Worm (Caenorhabditis elegans) whole organism, L2 larva: ENCODE data around the gene T16H12.2.

Experiments
- C34F6.9 ChIP-seq: fragments of 150-350 bp; optimal IDR thresholded peaks from 2 replicates; lab custom pipeline; 2014; ENCODE audit warnings: missing biosample characterization, missing genetic modification characterization
- F13H6.1 ChIP-seq: sonication (generic microtip); optimal IDR thresholded peaks from 2 replicates; lab custom pipeline; 2016; ENCODE audit warnings: missing genetic modification characterization, missing compliant biosample characterization
- Y55F3AM.14 ChIP-seq: fragments of 200-800 bp; sonication (Bioruptor generic); optimal IDR thresholded peaks from 2 replicates; lab custom pipeline; 2018; ENCODE audit warnings: mild to moderate bottlenecking, missing genetic modification characterization, missing compliant biosample characterization
- alr-1 ChIP-seq: fragments of 150-350 bp; optimal IDR thresholded peaks from 2 replicates; lab custom pipeline; 2014; ENCODE audit warnings: missing biosample characterization, missing genetic modification characterization
- aly-2 ChIP-seq: fragments of 150-350 bp; optimal IDR thresholded peaks from 2 replicates; lab custom pipeline; 2014; ENCODE audit warnings: missing biosample characterization, missing genetic modification characterization
- ama-1 ChIP-seq: fragments of 150-350 bp; optimal IDR thresholded peaks from 2 replicates; lab custom pipeline; 2018; ENCODE audit warnings: inconsistent platforms
- blmp-1 ChIP-seq: sonication (generic microtip); optimal IDR thresholded peaks from 2 replicates; lab custom pipeline; 2017; ENCODE audit warnings: missing genetic modification characterization, mild to moderate bottlenecking, missing compliant biosample characterization, antibody characterized with exemption, moderate library complexity; ENCODE audit not compliant: insufficient read depth
- ceh-16 ChIP-seq: fragments of 150-350 bp; optimal IDR thresholded peaks from 2 replicates; lab custom pipeline; 2014; ENCODE audit warnings: missing biosample characterization, missing genetic modification characterization
- ceh-82 ChIP-seq: fragments of 150-350 bp; optimal IDR thresholded peaks from 2 replicates; lab custom pipeline; 2014; ENCODE audit warnings: missing biosample characterization, missing genetic modification characterization
- crh-2 ChIP-seq: sonication (generic microtip); optimal IDR thresholded peaks from 2 replicates; lab custom pipeline; 2017; ENCODE audit warnings: missing biosample characterization, missing genetic modification characterization
- dmd-4 ChIP-seq: sonication (generic microtip); optimal IDR thresholded peaks from 2 replicates; lab custom pipeline; 2017; ENCODE audit warnings: missing biosample characterization, missing genetic modification characterization
- egl-27 ChIP-seq: sonication (generic microtip); optimal IDR thresholded peaks from 3 replicates; lab custom pipeline; 2017; ENCODE audit warnings: missing biosample characterization, missing genetic modification reagents, missing genetic modification characterization
- elt-3 ChIP-seq: sonication (generic microtip); optimal IDR thresholded peaks from 2 replicates; lab custom pipeline; 2017; ENCODE audit warnings: missing biosample characterization, missing genetic modification characterization
- fos-1 ChIP-seq: fragments of 150-350 bp; optimal IDR thresholded peaks from 2 replicates; lab custom pipeline; 2014; ENCODE audit warnings: missing biosample characterization, missing genetic modification characterization
- gmeb-1 ChIP-seq: fragments of 150-350 bp; optimal IDR thresholded peaks from 2 replicates; lab custom pipeline; 2014; ENCODE audit warnings: missing biosample characterization, missing genetic modification characterization
- lin-39 ChIP-seq: fragments of 150-350 bp; optimal IDR thresholded peaks from 2 replicates; lab custom pipeline; 2014; ENCODE audit warnings: missing biosample characterization, missing genetic modification reagents, missing genetic modification characterization
- lsy-2 ChIP-seq, 2 experiments: fragments of 150-350 bp in 1 of 2; sonication (generic microtip) in 1 of 2; optimal IDR thresholded peaks; 2 replicates each; lab custom pipeline; 2014 to 2017; ENCODE audit warnings: missing biosample characterization in 2 of 2, missing genetic modification characterization in 2 of 2
- mab-5 ChIP-seq: fragments of 150-350 bp; optimal IDR thresholded peaks from 2 replicates; lab custom pipeline; 2014; ENCODE audit warnings: missing biosample characterization, missing genetic modification characterization
- nhr-10 ChIP-seq: sonication (generic microtip); optimal IDR thresholded peaks from 2 replicates; lab custom pipeline; 2017; ENCODE audit warnings: missing biosample characterization, missing genetic modification characterization
- nhr-12 ChIP-seq: fragments of 150-350 bp; optimal IDR thresholded peaks from 2 replicates; lab custom pipeline; 2014; ENCODE audit warnings: missing biosample characterization, missing genetic modification characterization
- nhr-129 ChIP-seq: fragments of 150-350 bp; optimal IDR thresholded peaks from 2 replicates; lab custom pipeline; 2014; ENCODE audit warnings: missing biosample characterization, missing genetic modification characterization
- nhr-21 ChIP-seq: fragments of 150-350 bp; optimal IDR thresholded peaks from 2 replicates; lab custom pipeline; 2014; ENCODE audit warnings: missing biosample characterization, missing genetic modification characterization
- nhr-237 ChIP-seq: fragments of 150-350 bp; optimal IDR thresholded peaks from 2 replicates; lab custom pipeline; 2014; ENCODE audit warnings: missing biosample characterization, missing genetic modification characterization
- nhr-25 ChIP-seq: fragments of 150-350 bp; sonication (generic microtip); optimal IDR thresholded peaks from 3 replicates; lab custom pipeline; 2014; ENCODE audit warnings: missing biosample characterization, missing genetic modification characterization
- nhr-6 ChIP-seq: fragments of 150-350 bp; optimal IDR thresholded peaks from 2 replicates; lab custom pipeline; 2014; ENCODE audit warnings: missing biosample characterization, missing genetic modification characterization
- nhr-77 ChIP-seq: fragments of 150-350 bp; optimal IDR thresholded peaks from 2 replicates; lab custom pipeline; 2014; ENCODE audit warnings: missing biosample characterization, missing genetic modification characterization
- peb-1 ChIP-seq: fragments of 150-350 bp; optimal IDR thresholded peaks from 2 replicates; lab custom pipeline; 2014; ENCODE audit warnings: missing biosample characterization, missing genetic modification characterization
- sem-4 ChIP-seq: fragments of 150-350 bp; optimal IDR thresholded peaks from 2 replicates; lab custom pipeline; 2014; ENCODE audit warnings: missing biosample characterization, missing genetic modification reagents, missing genetic modification characterization
- sma-3 ChIP-seq: sonication (generic microtip); optimal IDR thresholded peaks from 2 replicates; lab custom pipeline; 2016; ENCODE audit warnings: missing genetic modification reagents, missing genetic modification characterization, missing compliant biosample characterization
- sma-9 ChIP-seq, 2 experiments: fragments of 150-350 bp in 1 of 2; sonication (generic microtip) in 1 of 2; optimal IDR thresholded peaks; 2 replicates each; lab custom pipeline; 2014 to 2016; ENCODE audit warnings: missing genetic modification characterization in 2 of 2, mild to moderate bottlenecking in 1 of 2, missing biosample characterization in 1 of 2, missing compliant biosample characterization in 1 of 2, missing genetic modification reagents in 1 of 2, moderate library complexity in 1 of 2
- snpc-4 ChIP-seq: fragments of 150-350 bp; optimal IDR thresholded peaks from 2 replicates; lab custom pipeline; 2014; ENCODE audit warnings: missing biosample characterization, missing genetic modification characterization
- unc-39 ChIP-seq: fragments of 150-350 bp; optimal IDR thresholded peaks from 2 replicates; lab custom pipeline; 2014; ENCODE audit warnings: missing biosample characterization, missing genetic modification characterization
- unc-55 ChIP-seq: fragments of 150-350 bp; sonication (generic microtip); optimal IDR thresholded peaks from 3 replicates; lab custom pipeline; 2014; ENCODE audit warnings: missing biosample characterization, missing genetic modification reagents, missing genetic modification characterization
- zag-1 ChIP-seq: fragments of 150-350 bp; optimal IDR thresholded peaks from 2 replicates; lab custom pipeline; 2014; ENCODE audit warnings: missing biosample characterization, missing genetic modification characterization
- ztf-1 ChIP-seq: fragments of 200-800 bp; sonication (Bioruptor generic); conservative IDR thresholded peaks from 2 replicates; pipeline ENCODE4 v1.3.6; 2022; ENCODE audit warnings: missing genetic modification characterization, missing compliant biosample characterization
- ztf-4 ChIP-seq: fragments of 150-350 bp; optimal IDR thresholded peaks from 2 replicates; lab custom pipeline; 2014; ENCODE audit warnings: missing biosample characterization, missing genetic modification characterization

The T16H12.2 gene

DNA sequence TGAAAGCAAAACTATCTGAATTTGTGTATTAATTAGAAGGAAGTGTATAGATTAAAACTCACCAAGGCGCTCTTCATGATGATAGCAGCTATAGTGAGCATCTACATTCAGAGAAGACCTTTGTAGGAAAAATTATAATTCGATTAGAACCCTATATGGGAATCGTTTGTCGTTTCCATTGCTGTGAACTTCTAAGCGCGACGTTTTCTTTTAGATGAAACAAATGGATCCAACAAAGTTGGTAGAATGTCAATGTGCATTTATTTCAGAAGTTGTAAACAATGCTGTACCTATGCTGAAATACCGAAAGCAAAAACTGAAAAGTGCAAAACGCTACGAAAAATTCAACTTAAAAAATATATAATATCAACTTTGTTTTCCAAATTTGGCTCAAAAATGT is 30.1 kb upstream of the T16H12.2 start, which contains the start of gene T16G12.10:
T16G12.10 (minus strand) TSS at position 101 of the 400 bp plus-strand sequence.
- TF ChIP-seq ceh-16 (tag; lab: Kevin White, UChicago) (no peak), egl-27 (tag; lab: Kevin White, UChicago) (no peak), nhr-129 (tag; lab: Kevin White, UChicago) (no peak), mab-5 (tag; lab: Kevin White, UChicago) (no peak), dmd-4 (tag; lab: Kevin White, UChicago) (no peak), nhr-77 (no peak), elt-3 (tag; lab: Kevin White, UChicago) (no peak), snpc-4 (tag; lab: Kevin White, UChicago) (no peak), zag-1 (tag; lab: Kevin White, UChicago) (no peak), fos-1 (tag; lab: Kevin White, UChicago) (no peak), ceh-82 (tag; lab: Kevin White, UChicago) (no peak), nhr-25 (tag; lab: Kevin White, UChicago) (no peak), C34F6.9 (no peak), lin-39 (tag; lab: Kevin White, UChicago) (no peak), F13H6.1 (tag; lab: Kevin White, UChicago) (no peak), alr-1 (tag; lab: Kevin White, UChicago) (no peak), lsy-2 (tag; optimal IDR thresholded peaks at IDR 0.05; lab: Kevin White, UChicago) (no peak), ama-1 (lab: Kevin White, UChicago) (no peak), blmp-1 (tag; lab: Kevin White, UChicago) (no peak)

DNA sequence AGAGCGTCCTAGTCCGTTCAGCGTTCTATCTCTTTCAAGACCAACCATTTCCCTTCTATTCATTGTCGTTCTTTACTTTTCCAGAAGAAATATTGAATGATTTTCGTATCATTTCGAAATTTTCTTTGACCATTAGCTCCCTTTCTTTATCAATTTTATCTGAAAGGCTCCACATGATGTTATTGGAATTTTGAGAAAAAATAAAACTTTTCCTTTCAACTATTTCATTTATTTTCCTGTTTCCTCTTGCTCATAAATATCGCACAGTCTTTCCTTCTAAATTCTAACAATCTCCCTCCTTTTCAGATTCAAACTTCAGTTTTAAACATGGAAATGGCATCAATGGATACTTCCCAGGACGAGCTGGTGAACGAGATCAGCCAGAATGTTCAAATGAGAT is 28.6 kb upstream of the T16H12.2 start, which contains the start of gene T16G12.4:
T16G12.4 (plus strand) TSS at position 301 of the 400 bp plus-strand sequence.
- TF ChIP-seq lsy-2 (tag; optimal IDR thresholded peaks at IDR 0.05; lab: Kevin White, UChicago), result no peak
- no peak for TF ChIP-seq nhr-77
- no peak for TF ChIP-seq nhr-21 (tag; lab: Kevin White, UChicago)
- no peak for TF ChIP-seq sma-3 (GFP tag; lab: Kevin White, UChicago)
- no peak for TF ChIP-seq peb-1 (tag; lab: Kevin White, UChicago)
- TF ChIP-seq, all 48 proteins: peak for 0

DNA sequence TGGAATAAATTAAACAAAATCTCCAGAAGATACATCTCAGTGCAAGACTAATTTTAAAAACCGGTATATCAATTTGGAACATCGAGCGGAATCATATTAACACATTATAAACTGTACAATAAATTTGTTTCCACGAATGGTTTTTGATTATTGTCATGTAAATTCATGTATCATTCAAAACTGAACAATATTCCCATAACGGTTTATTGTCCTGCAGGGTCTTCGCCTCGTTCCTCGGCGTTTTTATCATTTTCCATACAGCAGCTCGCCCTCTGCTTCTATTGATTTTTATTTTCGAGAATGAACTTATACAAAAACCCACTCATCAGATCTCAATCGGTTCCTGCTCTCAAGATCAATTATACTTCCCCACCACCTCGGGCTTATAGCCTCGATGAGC is 27.1 kb upstream of the T16H12.2 start, which contains the start of gene T16G12.8:
T16G12.8 (plus strand) TSS at position 301 of the 400 bp plus-strand sequence.
- no peak for TF ChIP-seq nhr-6 (tag; lab: Kevin White, UChicago)
- no peak for TF ChIP-seq nhr-129 (tag; lab: Kevin White, UChicago)
- TF ChIP-seq ama-1 (lab: Kevin White, UChicago), result no peak
- no peak for TF ChIP-seq snpc-4 (tag; lab: Kevin White, UChicago)
- TF ChIP-seq lsy-2 (tag; optimal IDR thresholded peaks at IDR 0.05; lab: Kevin White, UChicago), result no peak
- TF ChIP-seq aly-2, result no peak
- TF ChIP-seq Y55F3AM.14 (GFP tag; lab: Kevin White, UChicago), result no peak

DNA sequence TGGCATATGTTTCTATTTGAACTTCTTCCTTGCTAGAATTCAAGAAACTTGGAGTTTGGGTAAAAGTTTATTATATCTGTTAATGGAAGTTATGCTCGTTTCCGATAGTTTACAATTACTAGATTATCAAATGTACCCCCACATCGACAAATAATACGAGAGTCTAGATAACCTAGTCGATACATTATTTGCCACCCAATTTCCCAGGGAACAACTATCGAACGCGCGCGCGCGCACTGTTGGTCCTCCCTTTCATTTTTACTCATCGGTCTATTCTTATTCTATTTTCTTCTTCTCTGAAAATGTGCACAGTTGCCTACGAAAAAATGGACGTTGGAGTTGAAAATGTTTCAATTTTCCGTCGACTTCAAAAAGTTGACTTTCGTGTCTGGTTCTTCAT is 25.5 kb upstream of the T16H12.2 start, which contains the start of gene T16G12.13:
T16G12.13 (plus strand) TSS at position 293 of the 400 bp plus-strand sequence.
- no peak for TF ChIP-seq nhr-77
- TF ChIP-seq sma-3 (GFP tag; lab: Kevin White, UChicago), result no peak
- TF ChIP-seq alr-1 (tag; lab: Kevin White, UChicago), result no peak
- no peak for TF ChIP-seq F13H6.1 (tag; lab: Kevin White, UChicago)
- no peak for TF ChIP-seq ztf-4
- TF ChIP-seq ztf-1, result no peak
- TF ChIP-seq unc-39, result no peak
- TF ChIP-seq, all 48 proteins: peak for 0

DNA sequence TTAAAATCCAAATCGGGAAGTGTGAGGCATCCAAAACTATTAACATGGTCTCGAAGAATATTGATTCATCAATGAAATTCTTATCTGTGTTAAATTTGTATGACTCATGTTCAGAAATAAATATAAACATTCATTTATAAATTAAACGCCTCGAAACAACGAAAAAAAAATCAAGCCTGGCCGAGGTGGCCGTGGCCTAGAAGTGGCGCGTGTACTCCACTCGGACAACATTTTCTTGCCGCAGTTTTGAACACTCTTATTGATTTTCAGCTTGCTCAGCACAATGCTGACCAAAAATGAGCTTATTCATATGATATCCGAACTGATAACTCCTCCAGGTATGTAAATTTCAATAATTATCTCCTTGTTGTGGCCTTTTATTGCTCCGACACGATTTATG is 21.9 kb upstream of the T16H12.2 start, which contains the start of gene ekl-6:
ekl-6 (plus strand) TSS at position 265 of the 400 bp plus-strand sequence.
- TF ChIP-seq nhr-12 (tag; lab: Kevin White, UChicago) (no peak), ceh-16 (tag; lab: Kevin White, UChicago) (no peak), nhr-237 (tag; lab: Kevin White, UChicago) (no peak), lin-39 (tag; lab: Kevin White, UChicago) (no peak), C34F6.9 (peak; percentile 73), nhr-10 (tag; lab: Kevin White, UChicago) (no peak), fos-1 (tag; lab: Kevin White, UChicago) (peak; percentile 21), gmeb-1 (tag; lab: Kevin White, UChicago) (peak; percentile 51), sma-9 (GFP tag; optimal IDR thresholded peaks at IDR 0.05; lab: Kevin White, UChicago) (peak; percentile 68), sma-9 (tag; optimal IDR thresholded peaks at IDR 0.05; lab: Kevin White, UChicago) (no peak), nhr-21 (tag; lab: Kevin White, UChicago) (no peak), F13H6.1 (tag; lab: Kevin White, UChicago) (peak; percentile 58), sem-4 (tag; lab: Kevin White, UChicago) (no peak), lsy-2 (tag; optimal IDR thresholded peaks at IDR 0.05; lab: Kevin White, UChicago) (peak in 1 of 2 experiments; percentile 47), sma-3 (GFP tag; lab: Kevin White, UChicago) (peak; percentile 63), crh-2 (peak; percentile 4), unc-55 (GFP tag; lab: Kevin White, UChicago) (peak; percentile 54), nhr-25 (tag; lab: Kevin White, UChicago) (no peak)
- TF ChIP-seq, all 48 proteins: peak for 9
